Worm (Caenorhabditis elegans): ENCODE data around the gene nhr-27.

DNA sequence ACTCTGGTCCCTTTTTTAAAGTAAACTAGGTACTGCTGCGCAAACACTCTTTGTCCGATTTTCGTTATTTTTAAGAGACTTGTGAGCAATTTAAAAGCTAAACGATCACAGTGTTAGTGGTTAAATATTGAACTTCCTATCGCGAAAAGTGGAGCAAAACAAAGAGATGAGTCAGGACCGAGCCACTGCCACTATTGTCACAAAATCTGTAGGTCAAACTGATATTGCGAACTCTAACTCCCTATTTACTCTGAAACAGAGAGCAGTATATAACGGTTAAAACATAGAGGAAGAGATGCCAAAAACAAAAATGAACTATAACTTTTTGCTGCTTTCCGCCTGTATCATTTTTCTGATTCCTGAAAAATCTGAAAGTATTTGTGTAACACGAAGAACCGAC, 15.6 kb downstream of the nhr-27 start, which contains the start of gene abf-5:
- TF ChIP-seq unc-39 (tag; optimal IDR thresholded peaks at IDR 0.05) (no peak), pha-4 (GFP tag; IDR thresholded peaks at IDR 0.05) (no peak), pha-4 (tag; optimal IDR thresholded peaks at IDR 0.05) (no peak), ceh-82 (tag; optimal IDR thresholded peaks at IDR 0.05) (no peak), ztf-11 (tag; optimal IDR thresholded peaks at IDR 0.05) (no peak), nhr-42 (GFP tag; IDR thresholded peaks at IDR 0.05) (no peak), lin-38 (GFP tag; IDR thresholded peaks at IDR 0.05) (no peak), daf-8 (GFP tag; IDR thresholded peaks at IDR 0.05) (no peak), nhr-76 (tag; optimal IDR thresholded peaks at IDR 0.05) (no peak)
